Fruit fly (Drosophila melanogaster) whole organism, adult: ENCODE measurements around the gene Smvt.

ENCODE experiments used
- CG11617 ChIP-seq: fragments of 200-800 bp; sonication (Bioruptor generic); optimal IDR thresholded peaks from 2 replicates; lab custom pipeline; 2017; ENCODE audit warnings: mild to moderate bottlenecking, missing biosample characterization, missing genetic modification reagents, missing genetic modification characterization
- CG12768 ChIP-seq: fragments of 200-800 bp; sonication (Bioruptor generic); optimal IDR thresholded peaks from 2 replicates; lab custom pipeline; 2017; ENCODE audit warnings: missing biosample characterization, missing genetic modification characterization, mild to moderate bottlenecking, moderate library complexity, missing genetic modification reagents
- CG14711 ChIP-seq: fragments of 200-800 bp; sonication (Bioruptor generic); optimal IDR thresholded peaks from 2 replicates; lab custom pipeline; 2018; ENCODE audit warnings: missing biosample characterization, mild to moderate bottlenecking, missing genetic modification characterization, moderate library complexity
- CG1620 ChIP-seq: fragments of 200-800 bp; sonication (Bioruptor generic); optimal IDR thresholded peaks from 2 replicates; lab custom pipeline; 2016; ENCODE audit warnings: missing biosample characterization, missing genetic modification characterization
- CG33017 ChIP-seq: fragments of 200-800 bp; sonication (Bioruptor generic); optimal IDR thresholded peaks from 2 replicates; lab custom pipeline; 2018; ENCODE audit warnings: missing biosample characterization, mild to moderate bottlenecking, missing genetic modification characterization, moderate library complexity
- CG5204 ChIP-seq: fragments of 200-800 bp; sonication (Bioruptor generic); optimal IDR thresholded peaks from 2 replicates; lab custom pipeline; 2016; ENCODE audit warnings: missing biosample characterization, missing genetic modification characterization
- CG7045 ChIP-seq: fragments of 200-800 bp; sonication (Bioruptor generic); optimal IDR thresholded peaks from 2 replicates; lab custom pipeline; 2017; ENCODE audit warnings: missing biosample characterization, mild to moderate bottlenecking, missing genetic modification characterization
- CG7101 ChIP-seq: fragments of 200-800 bp; sonication (Bioruptor generic); optimal IDR thresholded peaks from 2 replicates; lab custom pipeline; 2018; ENCODE audit warnings: missing biosample characterization, mild to moderate bottlenecking, missing genetic modification characterization, moderate library complexity
- Clk ChIP-seq: fragments of 200-800 bp; sonication (Bioruptor generic); optimal IDR thresholded peaks from 2 replicates; lab custom pipeline; 2017; ENCODE audit warnings: missing biosample characterization, missing genetic modification characterization
- Crg-1 ChIP-seq: fragments of 200-800 bp; sonication (Bioruptor generic); optimal IDR thresholded peaks from 2 replicates; lab custom pipeline; 2016; ENCODE audit warnings: missing biosample characterization, missing genetic modification characterization
- Hr96 ChIP-seq: fragments of 200-800 bp; sonication (Bioruptor generic); optimal IDR thresholded peaks from 2 replicates; lab custom pipeline; 2016; ENCODE audit warnings: missing biosample characterization, missing genetic modification characterization
- Mnt ChIP-seq: fragments of 200-800 bp; sonication (Bioruptor generic); optimal IDR thresholded peaks from 2 replicates; lab custom pipeline; 2016; ENCODE audit warnings: missing biosample characterization, mild to moderate bottlenecking, missing genetic modification characterization
- bab1 ChIP-seq: fragments of 200-800 bp; sonication (Bioruptor generic); optimal IDR thresholded peaks from 3 replicates; lab custom pipeline; 2019; ENCODE audit warnings: missing biosample characterization, mild to moderate bottlenecking, missing genetic modification characterization, moderate library complexity
- cic ChIP-seq: fragments of 200-800 bp; sonication (Bioruptor generic); optimal IDR thresholded peaks from 2 replicates; lab custom pipeline; 2017; ENCODE audit warnings: missing biosample characterization, mild to moderate bottlenecking, missing genetic modification characterization, moderate library complexity
- cnc ChIP-seq, 2 experiments: fragments of >200 bp; optimal IDR thresholded peaks; 2 replicates each; lab custom pipeline; 2017
- kay ChIP-seq: fragments of 200-800 bp; sonication (Bioruptor generic); peaks from one replicate; lab custom pipeline; 2016; ENCODE audit warnings: missing biosample characterization, missing genetic modification characterization, borderline replicate concordance
- ovo ChIP-seq: fragments of 200-800 bp; sonication (Bioruptor generic); optimal IDR thresholded peaks from 2 replicates; lab custom pipeline; 2016; ENCODE audit warnings: missing biosample characterization, missing genetic modification characterization
- pad ChIP-seq: fragments of 200-800 bp; sonication (Bioruptor generic); optimal IDR thresholded peaks from 3 replicates; lab custom pipeline; 2017; ENCODE audit warnings: missing biosample characterization, missing genetic modification characterization, mild to moderate bottlenecking, moderate library complexity, missing genetic modification reagents
- tj ChIP-seq: fragments of 200-800 bp; sonication (Bioruptor generic); optimal IDR thresholded peaks from 3 replicates; lab custom pipeline; 2017; ENCODE audit warnings: missing biosample characterization, mild to moderate bottlenecking, missing genetic modification characterization, moderate library complexity
- toe ChIP-seq: fragments of 200-800 bp; sonication (Bioruptor generic); optimal IDR thresholded peaks from 2 replicates; lab custom pipeline; 2016; ENCODE audit warnings: missing biosample characterization, missing genetic modification characterization

The Smvt gene

dm6 chr3R:31771790-31772576, 10.6 kb upstream of the Smvt start, which contains the start of the genes betaGlu and sip3:
TSS of gene betaGlu (minus strand) at chr3R:31771848.
TSS of gene sip3 (plus strand) at chr3R:31772219.
- TF ChIP-seq CG14711 (tag; lab: Kevin White, UChicago) = no peak
- peak; percentile 32 for TF ChIP-seq bab1 (GFP tag; lab: Kevin White, UChicago)
- TF ChIP-seq tj (GFP tag; lab: Kevin White, UChicago) = no peak
- no peak for TF ChIP-seq cnc (optimal IDR thresholded peaks at IDR 0.05; lab: Kevin White, UChicago)
- TF ChIP-seq CG5204 (GFP tag; lab: Kevin White, UChicago) = no peak
- peak; percentile 96 for TF ChIP-seq kay (GFP tag; lab: Kevin White, UChicago)
- no peak for TF ChIP-seq cic (GFP tag; lab: Kevin White, UChicago)
- no peak for TF ChIP-seq Clk
- TF ChIP-seq Hr96 = no peak
- TF ChIP-seq pad (GFP tag; lab: Kevin White, UChicago) = peak; percentile 7
- peak; percentile 31 for TF ChIP-seq CG11617 (GFP tag; lab: Kevin White, UChicago)
- no peak for TF ChIP-seq CG7101 (tag; lab: Kevin White, UChicago)
- no peak for TF ChIP-seq CG12768 (GFP tag; lab: Kevin White, UChicago)
- TF ChIP-seq toe (GFP tag; lab: Kevin White, UChicago) = peak; percentile 61
- TF ChIP-seq CG33017 (tag; lab: Kevin White, UChicago) = no peak
- TF ChIP-seq Mnt (GFP tag; lab: Kevin White, UChicago) = no peak
- TF ChIP-seq CG1620 (GFP tag; lab: Kevin White, UChicago) = peak; percentile 7
- TF ChIP-seq Crg-1 = no peak
- TF ChIP-seq ovo (GFP tag; lab: Kevin White, UChicago) = no peak
- no peak for TF ChIP-seq CG7045 (GFP tag; lab: Kevin White, UChicago)

DNA sequence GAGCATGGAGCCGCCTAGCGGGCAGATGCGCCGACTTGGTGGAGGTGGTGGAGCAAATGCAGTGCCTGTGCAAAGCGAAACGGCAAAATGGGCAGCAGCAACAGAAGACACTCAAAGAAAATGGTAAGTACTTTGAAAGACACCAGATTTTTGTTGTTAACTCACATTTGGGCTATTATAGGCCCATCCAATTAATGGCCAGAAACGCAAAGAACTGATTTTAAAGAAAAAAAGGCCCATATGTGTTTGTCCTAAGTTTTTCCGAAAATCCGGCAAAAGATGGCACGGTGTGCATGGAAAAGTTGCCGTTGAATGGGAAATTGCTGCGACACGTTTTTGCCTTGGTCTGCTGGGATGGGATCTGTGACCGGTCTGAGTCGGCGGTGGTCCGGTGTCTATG, 6.8 kb upstream of the Smvt start:
- TF ChIP-seq bab1 (GFP tag; lab: Kevin White, UChicago) (no peak), CG11617 (GFP tag; lab: Kevin White, UChicago) (no peak), Hr96 (no peak), Crg-1 (no peak), CG7045 (GFP tag; lab: Kevin White, UChicago) (no peak), CG7101 (tag; lab: Kevin White, UChicago) (no peak)

DNA sequence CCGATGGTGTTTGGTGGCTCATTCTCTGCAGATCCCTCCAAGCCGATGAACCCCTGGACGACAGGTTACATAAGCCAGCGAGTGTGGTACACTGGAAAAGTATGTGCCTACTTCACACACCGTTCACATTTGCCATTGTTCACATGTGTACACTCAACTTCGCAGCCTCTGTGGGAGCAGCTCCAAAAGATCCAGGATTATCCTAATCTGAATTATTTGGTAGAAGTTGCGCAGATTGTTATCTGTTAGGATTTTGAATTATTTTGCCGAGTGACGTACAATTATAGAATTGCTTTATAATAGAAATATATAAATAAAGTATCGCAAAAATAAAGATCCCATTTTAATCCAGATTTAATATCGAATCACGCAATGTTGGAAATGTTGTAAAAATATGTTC, 6.1 kb upstream of the Smvt start:
- TF ChIP-seq CG5204 (GFP tag; lab: Kevin White, UChicago) (no peak), tj (GFP tag; lab: Kevin White, UChicago) (no peak), CG14711 (tag; lab: Kevin White, UChicago) (no peak), CG33017 (tag; lab: Kevin White, UChicago) (no peak), CG1620 (GFP tag; lab: Kevin White, UChicago) (no peak), Mnt (GFP tag; lab: Kevin White, UChicago) (no peak), cic (GFP tag; lab: Kevin White, UChicago) (no peak), cnc (optimal IDR thresholded peaks at IDR 0.05; lab: Kevin White, UChicago) (no peak), bab1 (GFP tag; lab: Kevin White, UChicago) (no peak), ovo (GFP tag; lab: Kevin White, UChicago) (no peak), CG11617 (GFP tag; lab: Kevin White, UChicago) (no peak), Clk (no peak)

DNA sequence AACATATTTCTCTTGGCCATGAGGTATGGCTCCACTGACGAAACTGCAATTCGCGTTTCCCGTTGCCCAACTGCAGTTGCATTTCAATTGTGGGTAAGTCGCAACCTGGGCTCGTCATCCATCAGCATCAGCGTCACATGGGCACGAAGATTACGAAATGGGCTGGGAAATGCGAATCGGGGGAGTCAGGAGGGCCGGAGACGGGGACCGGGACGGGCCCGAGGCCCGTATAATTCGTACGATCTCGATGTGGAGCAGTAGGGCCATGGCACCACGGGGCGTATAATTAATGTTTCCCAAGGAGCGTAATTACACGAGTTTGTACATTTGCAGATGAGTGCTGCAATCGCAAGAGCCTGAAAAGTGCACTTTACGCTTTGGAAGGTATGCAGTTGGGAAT, 3.8 kb upstream of the Smvt start:
- TF ChIP-seq CG11617 (GFP tag; lab: Kevin White, UChicago) (no peak), pad (GFP tag; lab: Kevin White, UChicago) (no peak), cic (GFP tag; lab: Kevin White, UChicago) (no peak), CG7045 (GFP tag; lab: Kevin White, UChicago) (no peak), CG1620 (GFP tag; lab: Kevin White, UChicago) (no peak), cnc (optimal IDR thresholded peaks at IDR 0.05; lab: Kevin White, UChicago) (no peak), Hr96 (no peak), CG5204 (GFP tag; lab: Kevin White, UChicago) (no peak), Crg-1 (no peak)

dm6 chr3R:31764672-31765071, 3.3 kb upstream of the Smvt start, which contains the start of gene CG2150:
TSS of gene CG2150 (minus strand) at chr3R:31764772.
- TF ChIP-seq Crg-1 = no peak
- TF ChIP-seq CG7045 (GFP tag; lab: Kevin White, UChicago) = no peak
- no peak for TF ChIP-seq tj (GFP tag; lab: Kevin White, UChicago)
- no peak for TF ChIP-seq cnc (optimal IDR thresholded peaks at IDR 0.05; lab: Kevin White, UChicago)
- TF ChIP-seq CG12768 (GFP tag; lab: Kevin White, UChicago) = no peak
- TF ChIP-seq Hr96 = no peak
- TF ChIP-seq ovo (GFP tag; lab: Kevin White, UChicago) = no peak
- no peak for TF ChIP-seq bab1 (GFP tag; lab: Kevin White, UChicago)
- TF ChIP-seq CG5204 (GFP tag; lab: Kevin White, UChicago) = no peak
- TF ChIP-seq CG1620 (GFP tag; lab: Kevin White, UChicago) = no peak
- TF ChIP-seq Clk = no peak
- no peak for TF ChIP-seq toe (GFP tag; lab: Kevin White, UChicago)
- TF ChIP-seq CG33017 (tag; lab: Kevin White, UChicago) = no peak
- TF ChIP-seq pad (GFP tag; lab: Kevin White, UChicago) = no peak
- TF ChIP-seq kay (GFP tag; lab: Kevin White, UChicago) = no peak
- no peak for TF ChIP-seq CG11617 (GFP tag; lab: Kevin White, UChicago)
- TF ChIP-seq cic (GFP tag; lab: Kevin White, UChicago) = no peak

DNA sequence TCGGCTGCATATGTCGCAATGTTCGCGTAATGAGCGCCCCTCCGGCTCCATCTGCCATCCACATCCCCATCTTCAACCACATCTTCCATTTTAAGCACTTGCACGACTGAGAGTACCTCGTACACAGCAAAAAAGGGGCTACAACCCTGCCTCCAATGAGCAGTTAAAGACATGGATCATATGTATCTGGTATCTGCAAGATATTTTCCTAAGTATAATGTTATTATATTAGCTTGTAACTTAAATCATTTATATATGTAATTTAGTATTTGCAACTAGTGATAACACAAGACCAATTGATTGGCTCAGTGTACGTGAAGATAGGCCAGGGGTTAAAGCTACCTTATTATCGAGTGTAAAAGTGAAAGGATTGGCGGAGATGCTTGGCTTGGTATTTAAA, 1.3 kb upstream of the Smvt start:
- no peak for TF ChIP-seq tj (GFP tag; lab: Kevin White, UChicago)
- no peak for TF ChIP-seq CG12768 (GFP tag; lab: Kevin White, UChicago)
- TF ChIP-seq Crg-1 = no peak
- TF ChIP-seq CG1620 (GFP tag; lab: Kevin White, UChicago) = no peak
- TF ChIP-seq bab1 (GFP tag; lab: Kevin White, UChicago) = no peak
